Fruit fly (Drosophila melanogaster): ENCODE results near the gene CheB93a.

DNA sequence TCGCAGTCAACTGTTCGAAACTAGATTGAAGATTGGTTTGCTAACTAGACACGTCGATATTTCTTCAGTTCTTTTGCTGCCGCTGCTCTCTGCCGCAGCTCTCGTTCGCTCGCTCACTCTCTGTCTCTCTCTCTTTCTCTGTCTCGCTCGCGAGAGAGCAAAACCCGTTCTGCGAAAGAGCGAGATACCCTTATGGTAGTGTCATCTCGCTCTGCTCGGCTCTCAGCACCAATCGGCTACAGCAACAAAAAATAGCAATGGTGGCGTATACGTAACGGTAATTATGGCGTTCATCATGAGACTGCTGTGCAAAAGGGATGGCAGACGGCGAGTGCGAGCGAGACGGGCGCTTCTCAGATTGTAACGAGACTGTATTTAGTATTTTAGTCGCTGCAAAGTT lies 39.1 kb downstream of the CheB93a start, which contains the start of gene lbe:
- TF ChIP-seq CG8301 (tag; optimal IDR thresholded peaks at IDR 0.05), result no peak
- TF ChIP-seq CG10348 (GFP tag; IDR thresholded peaks at IDR 0.05), result no peak
- no peak for TF ChIP-seq Ets98B (GFP tag; IDR thresholded peaks at IDR 0.05)
- no peak for TF ChIP-seq EcR (GFP tag; optimal IDR thresholded peaks at IDR 0.05)
- no peak for TF ChIP-seq CG14655 (GFP tag; optimal IDR thresholded peaks at IDR 0.05)
- TF ChIP-seq CG17806 (tag; optimal IDR thresholded peaks at IDR 0.05), result no peak
- TF ChIP-seq CG9948 (tag; optimal IDR thresholded peaks at IDR 0.05), result no peak
- TF ChIP-seq CG32121 (GFP tag; IDR thresholded peaks at IDR 0.05), result no peak
- peak; percentile 32; the same call in 1 of the 2 replicates for TF ChIP-seq CG12605 (GFP tag; IDR thresholded peaks at IDR 0.05)
- no peak for TF ChIP-seq Snoo (tag; optimal IDR thresholded peaks at IDR 0.05)
- TF ChIP-seq CG34367 (tag; optimal IDR thresholded peaks at IDR 0.05), result no peak
- TF ChIP-seq gl (tag; optimal IDR thresholded peaks at IDR 0.05), result no peak
